Fruit fly (Drosophila melanogaster): ENCODE data around the gene exex.
A peak's percentile ranks its signal among the peaks of the same experiment; 100 is the strongest.

The exex gene

dm6 chr3L:7911765-7912556 lies 36.0 kb upstream of the exex start, which contains the start of the genes pbl and CG8281:
TSS of gene pbl (minus strand) at chr3L:7911954.
TSS of gene CG8281 (plus strand) at chr3L:7912463.
- no peak for TF ChIP-seq Hr78 (GFP tag; optimal IDR thresholded peaks at IDR 0.05)
- no peak for TF ChIP-seq OdsH (GFP tag; optimal IDR thresholded peaks at IDR 0.05)
- TF ChIP-seq GATAd (GFP tag; optimal IDR thresholded peaks at IDR 0.05), result no peak
- TF ChIP-seq Sp1 (GFP tag; optimal IDR thresholded peaks at IDR 0.05), result peak; percentile 31
- TF ChIP-seq fru (GFP tag; optimal IDR thresholded peaks at IDR 0.05), result peak; percentile 15
- TF ChIP-seq Rel (GFP tag; optimal IDR thresholded peaks at IDR 0.05), result no peak
- TF ChIP-seq Rel (tag; optimal IDR thresholded peaks at IDR 0.05), result no peak
- no peak for TF ChIP-seq CG32264 (GFP tag; optimal IDR thresholded peaks at IDR 0.05)
- no peak for TF ChIP-seq CrebA (GFP tag; optimal IDR thresholded peaks at IDR 0.05; ENCODE audit: borderline replicate concordance)
- no peak for TF ChIP-seq Mio (GFP tag; optimal IDR thresholded peaks at IDR 0.05)
- no peak for TF ChIP-seq usp (GFP tag; optimal IDR thresholded peaks at IDR 0.05)
- peak; percentile 42 for TF ChIP-seq Hnf4 (GFP tag; optimal IDR thresholded peaks at IDR 0.05)
- TF ChIP-seq jim (GFP tag; optimal IDR thresholded peaks at IDR 0.05), result no peak
- TF ChIP-seq brk (GFP tag; optimal IDR thresholded peaks at IDR 0.05), result no peak
- TF ChIP-seq CG9705 (GFP tag; optimal IDR thresholded peaks at IDR 0.05), result peak; percentile 28
- no peak for TF ChIP-seq Dfd (GFP tag; optimal IDR thresholded peaks at IDR 0.05)
- TF ChIP-seq woc (GFP tag; optimal IDR thresholded peaks at IDR 0.05), result peak; percentile 48
- TF ChIP-seq dl (GFP tag; optimal IDR thresholded peaks at IDR 0.05; ENCODE audit: insufficient read depth in 1 of 2, partially characterized antibody in 2 of 2), result no peak
- peak; percentile 29 for TF ChIP-seq rgr (GFP tag; optimal IDR thresholded peaks at IDR 0.05)
- TF ChIP-seq Dif (GFP tag; optimal IDR thresholded peaks at IDR 0.05; ENCODE audit: partially characterized antibody), result no peak
- no peak for TF ChIP-seq lola (GFP tag; optimal IDR thresholded peaks at IDR 0.05)
- no peak for TF ChIP-seq pan (optimal IDR thresholded peaks at IDR 0.05)
- no peak for TF ChIP-seq Jra (GFP tag; optimal IDR thresholded peaks at IDR 0.05)
- TF ChIP-seq sage (GFP tag; optimal IDR thresholded peaks at IDR 0.05), result no peak
- peak; percentile 48 for TF ChIP-seq sv (GFP tag; optimal IDR thresholded peaks at IDR 0.05)
- peak; percentile 51 for TF ChIP-seq HLH106 (tag; optimal IDR thresholded peaks at IDR 0.05)
- TF ChIP-seq br (GFP tag; optimal IDR thresholded peaks at IDR 0.05), result no peak
- no peak for TF ChIP-seq dsf (GFP tag; optimal IDR thresholded peaks at IDR 0.05; ENCODE audit: borderline replicate concordance)
- peak in 1 of 2 experiments; percentile 45 for TF ChIP-seq foxo (GFP tag; optimal IDR thresholded peaks at IDR 0.05)
- TF ChIP-seq psq (GFP tag; optimal IDR thresholded peaks at IDR 0.05), result peak; percentile 24
- peak; percentile 18 for TF ChIP-seq h (GFP tag; optimal IDR thresholded peaks at IDR 0.05)
- TF ChIP-seq tai (GFP tag; optimal IDR thresholded peaks at IDR 0.05), result no peak
- peak; percentile 0 for TF ChIP-seq ey (GFP tag; optimal IDR thresholded peaks at IDR 0.05)
- TF ChIP-seq Myc (optimal IDR thresholded peaks at IDR 0.05), result no peak

dm6 chr3L:7914969-7915596 lies 32.9 kb upstream of the exex start, which contains the start of gene Tmem43:
TSS of gene Tmem43 (minus strand) at chr3L:7915120.
- no peak for TF ChIP-seq Rel (GFP tag; optimal IDR thresholded peaks at IDR 0.05)
- peak; percentile 99 for TF ChIP-seq Rel (tag; optimal IDR thresholded peaks at IDR 0.05)
- no peak for TF ChIP-seq tai (GFP tag; optimal IDR thresholded peaks at IDR 0.05)

- TF ChIP-seq Rel (GFP tag; optimal IDR thresholded peaks at IDR 0.05), result no peak
- peak; percentile 99 for TF ChIP-seq Rel (tag; optimal IDR thresholded peaks at IDR 0.05)
- no peak for TF ChIP-seq Jra (GFP tag; optimal IDR thresholded peaks at IDR 0.05)
Measured at dm6 chr3L:7915808-7916619, 32.0 kb upstream of the exex start.
